Fruit fly (Drosophila melanogaster): ENCODE data around the gene Rheb.

Gene Rheb

DNA sequence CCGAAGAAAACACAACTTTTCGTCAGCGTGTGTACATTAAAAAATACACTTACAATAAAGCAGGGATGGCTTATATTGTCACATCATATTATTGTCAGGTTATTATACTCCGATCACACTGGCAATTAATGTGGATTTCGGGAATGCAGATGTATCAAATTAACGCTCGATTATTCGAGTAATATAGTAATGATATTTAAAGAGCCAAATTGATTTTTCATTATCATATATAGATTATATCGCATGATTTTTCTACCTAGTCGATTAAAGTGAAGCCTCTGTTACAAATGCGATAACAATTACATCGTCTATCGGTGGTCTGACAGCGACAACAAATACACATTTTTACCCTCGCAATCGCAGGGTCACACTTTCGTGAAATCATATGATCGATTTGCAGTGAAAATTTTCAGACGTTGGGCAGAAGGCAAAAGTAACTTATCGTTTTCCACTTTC, 22.7 kb downstream of the Rheb start, which contains the start of the genes noi and Vha26 (continued):
- TF ChIP-seq lab (GFP tag; optimal IDR thresholded peaks at IDR 0.05): no peak
- TF ChIP-seq CG1792 (GFP tag; optimal IDR thresholded peaks at IDR 0.05): no peak
- peak; percentile 68 for TF ChIP-seq CG15601 (tag; optimal IDR thresholded peaks at IDR 0.05)
- TF ChIP-seq CG3407 (GFP tag; optimal IDR thresholded peaks at IDR 0.05): no peak
- no peak for TF ChIP-seq hth (optimal IDR thresholded peaks at IDR 0.05)
- TF ChIP-seq CG1603 (tag; optimal IDR thresholded peaks at IDR 0.05): peak; percentile 85
- TF ChIP-seq tll (GFP tag; optimal IDR thresholded peaks at IDR 0.05): peak in 1 of 2 experiments; percentile 33
- TF ChIP-seq CG11504 (tag; optimal IDR thresholded peaks at IDR 0.05): no peak
- no peak for TF ChIP-seq rib (GFP tag; IDR thresholded peaks at IDR 0.05)
- TF ChIP-seq CG10147 (GFP tag; optimal IDR thresholded peaks at IDR 0.05): no peak
- TF ChIP-seq Optix (GFP tag; IDR thresholded peaks at IDR 0.05): no peak
- peak; percentile 97 for TF ChIP-seq CG30020 (tag; optimal IDR thresholded peaks at IDR 0.05)
- TF ChIP-seq CG16779 (GFP tag; IDR thresholded peaks at IDR 0.05): no peak
- no peak for TF ChIP-seq CG11723 (GFP tag; optimal IDR thresholded peaks at IDR 0.05)
- peak; percentile 91 for TF ChIP-seq Med (GFP tag)
- peak; percentile 72 for TF ChIP-seq CG12391 (tag; optimal IDR thresholded peaks at IDR 0.05)
- peak; percentile 51; the same call in 1 of the 3 replicates for TF ChIP-seq CG7963 (GFP tag; IDR thresholded peaks at IDR 0.05; ENCODE audit: partially characterized antibody)
- peak; percentile 10; the same call in 1 of the 2 replicates for TF ChIP-seq Xrp1 (GFP tag; IDR thresholded peaks at IDR 0.05)
- TF ChIP-seq sd (tag; optimal IDR thresholded peaks at IDR 0.05): no peak
- no peak for TF ChIP-seq CG14014 (GFP tag; IDR thresholded peaks at IDR 0.05)
- TF ChIP-seq slbo (GFP tag; IDR thresholded peaks at IDR 0.05): peak; percentile 47
- no peak for TF ChIP-seq CG4282 (GFP tag; optimal IDR thresholded peaks at IDR 0.05)
- peak; percentile 37 for TF ChIP-seq CG18262 (tag; optimal IDR thresholded peaks at IDR 0.05)
- TF ChIP-seq trh (GFP tag; optimal IDR thresholded peaks at IDR 0.05): no peak
- no peak for TF ChIP-seq wdn (GFP tag; IDR thresholded peaks at IDR 0.05)
- TF ChIP-seq CG4854 (GFP tag; optimal IDR thresholded peaks at IDR 0.05): no peak
- peak; percentile 32 for TF ChIP-seq Dp (GFP tag; optimal IDR thresholded peaks at IDR 0.05)
- TF ChIP-seq nmo (GFP tag; optimal IDR thresholded peaks at IDR 0.05): peak; percentile 87
- TF ChIP-seq Doc3 (GFP tag; IDR thresholded peaks at IDR 0.05; ENCODE audit: partially characterized antibody): peak; percentile 46; the same call in 2 of the 3 replicates
- no peak for TF ChIP-seq peb (GFP tag; IDR thresholded peaks at IDR 0.05)
- no peak for TF ChIP-seq ro (GFP tag; IDR thresholded peaks at IDR 0.05)
- no peak for TF ChIP-seq CG15011 (GFP tag; optimal IDR thresholded peaks at IDR 0.05)
- TF ChIP-seq CG11085 (GFP tag; IDR thresholded peaks at IDR 0.05): no peak
- TF ChIP-seq CG6654 (GFP tag; optimal IDR thresholded peaks at IDR 0.05): no peak
- TF ChIP-seq Asciz (GFP tag; optimal IDR thresholded peaks at IDR 0.05): no peak
- no peak for TF ChIP-seq bcd (GFP tag; optimal IDR thresholded peaks at IDR 0.05)
- TF ChIP-seq pum (GFP tag; optimal IDR thresholded peaks at IDR 0.05): peak; percentile 34
- no peak for TF ChIP-seq disco-r (GFP tag; optimal IDR thresholded peaks at IDR 0.05)
- no peak for TF ChIP-seq CG17568 (GFP tag; optimal IDR thresholded peaks at IDR 0.05)
- no peak for TF ChIP-seq CG11398 (GFP tag; optimal IDR thresholded peaks at IDR 0.05)
- TF ChIP-seq inv (GFP tag; IDR thresholded peaks at IDR 0.05; ENCODE audit: partially characterized antibody): peak; percentile 53; the same call in 1 of the 2 replicates
- no peak for TF ChIP-seq wor (GFP tag; IDR thresholded peaks at IDR 0.05)
- peak; percentile 63 for TF ChIP-seq Bgb (GFP tag; IDR thresholded peaks at IDR 0.05; ENCODE audit: partially characterized antibody)
- TF ChIP-seq CG18476 (GFP tag; optimal IDR thresholded peaks at IDR 0.05): peak; percentile 58
- no peak for TF ChIP-seq CG8478 (optimal IDR thresholded peaks at IDR 0.05)
- TF ChIP-seq kah (GFP tag; optimal IDR thresholded peaks at IDR 0.05): no peak
- peak; percentile 6 for TF ChIP-seq jumu (GFP tag; optimal IDR thresholded peaks at IDR 0.05)
- TF ChIP-seq Dll (GFP tag; IDR thresholded peaks at IDR 0.05; ENCODE audit: partially characterized antibody): peak; percentile 62; the same call in 2 of the 4 replicates
- no peak for TF ChIP-seq CG14441 (GFP tag; IDR thresholded peaks at IDR 0.05)
- no peak for TF ChIP-seq CG12219 (GFP tag; optimal IDR thresholded peaks at IDR 0.05)
- TF ChIP-seq Jarid2 (GFP tag; optimal IDR thresholded peaks at IDR 0.05): no peak
